Fruit fly (Drosophila melanogaster): ENCODE results near the gene SMC5.

DNA sequence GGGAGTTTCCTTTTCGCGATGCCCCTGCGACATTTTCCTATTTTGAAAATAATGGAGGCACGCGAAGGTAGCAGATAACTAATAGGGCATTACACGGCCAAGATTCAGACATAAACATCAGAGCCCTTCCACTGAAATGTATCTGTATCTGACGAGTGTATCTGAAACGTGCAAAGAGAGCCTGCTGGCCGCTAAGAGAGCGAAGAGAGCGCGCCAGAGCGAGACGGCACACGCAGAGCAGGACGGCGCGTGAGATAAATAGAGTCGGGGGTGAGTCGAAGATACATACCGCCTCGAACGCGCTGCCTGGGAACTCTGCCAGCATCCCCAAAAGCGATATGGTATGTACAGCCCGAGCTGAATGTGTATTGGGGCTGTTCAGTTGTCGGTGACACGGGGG, 15.7 kb downstream of the SMC5 start:
- TF ChIP-seq psq (optimal IDR thresholded peaks at IDR 0.05) (no peak), CG8478 (optimal IDR thresholded peaks at IDR 0.05) (no peak), usp (GFP tag; optimal IDR thresholded peaks at IDR 0.05) (no peak), EcR (GFP tag; optimal IDR thresholded peaks at IDR 0.05) (no peak), Dll (optimal IDR thresholded peaks at IDR 0.05) (no peak), pan (optimal IDR thresholded peaks at IDR 0.05) (no peak)
